ENCODE assay signal across 5 worm cellular contexts in the genomic region with DNA sequence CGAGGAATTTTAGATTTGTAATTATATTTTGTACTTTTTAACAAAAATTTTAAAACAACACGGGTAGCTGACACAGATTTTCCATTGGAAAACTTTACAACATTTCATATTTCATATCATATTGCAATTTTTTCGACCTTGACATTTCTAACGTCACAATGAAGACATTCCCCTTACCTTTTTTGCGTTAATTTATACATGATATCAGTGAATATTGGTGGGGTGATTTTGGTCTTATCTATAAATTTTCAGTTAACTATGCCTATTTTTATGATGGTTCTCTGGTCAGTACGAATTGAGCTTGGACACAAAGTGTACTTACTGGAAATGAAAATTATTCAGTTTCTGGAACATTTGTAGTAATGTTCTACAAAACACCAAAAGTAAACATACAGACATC.
TF ChIP-seq lines count a peak whose summit lies in the region.

No protein-coding gene starts in this region.

TF ChIP-seq in whole organism, L1 larva, 84 proteins besides CTCF, POLR2A, EP300 and RAD21:
- TF ChIP-seq ceh-90 (tag; optimal IDR thresholded peaks at IDR 0.05; lab: Kevin White, UChicago) (no peak), elt-2 (tag; optimal IDR thresholded peaks at IDR 0.05; lab: Kevin White, UChicago) (peak; percentile 48), ces-1 (GFP tag; optimal IDR thresholded peaks at IDR 0.05; lab: Kevin White, UChicago) (no peak)

TF ChIP-seq in whole organism, L2 larva, 48 proteins besides CTCF, POLR2A, EP300 and RAD21:
- TF ChIP-seq fos-1 (tag; optimal IDR thresholded peaks at IDR 0.05; lab: Kevin White, UChicago) = peak; percentile 52
- no peak for TF ChIP-seq snpc-4 (tag; optimal IDR thresholded peaks at IDR 0.05; lab: Kevin White, UChicago)
- TF ChIP-seq crh-2 (tag; optimal IDR thresholded peaks at IDR 0.05; lab: Kevin White, UChicago) = peak; percentile 36
TF ChIP-seq in whole organism, L2 larva: peak in this region for 2.

TF ChIP-seq in whole organism, L3 larva, 47 proteins besides CTCF, POLR2A, EP300 and RAD21:
- TF ChIP-seq sea-2 (GFP tag; optimal IDR thresholded peaks at IDR 0.05; lab: Kevin White, UChicago) = no peak
- TF ChIP-seq ceh-16 (tag; optimal IDR thresholded peaks at IDR 0.05; lab: Kevin White, UChicago) = no peak
- TF ChIP-seq pqm-1 (tag; optimal IDR thresholded peaks at IDR 0.05; lab: Kevin White, UChicago) = peak; percentile 31
- no peak for TF ChIP-seq fkh-10 (GFP tag; optimal IDR thresholded peaks at IDR 0.05; lab: Kevin White, UChicago)
- TF ChIP-seq elt-2 (tag; optimal IDR thresholded peaks at IDR 0.05; lab: Kevin White, UChicago) = peak; percentile 83
- TF ChIP-seq nfya-1 (tag; optimal IDR thresholded peaks at IDR 0.05; lab: Kevin White, UChicago; ENCODE audit: insufficient read depth) = no peak
- TF ChIP-seq mdl-1 (tag; optimal IDR thresholded peaks at IDR 0.05; lab: Kevin White, UChicago) = no peak
- TF ChIP-seq tbx-2 (tag; optimal IDR thresholded peaks at IDR 0.05; lab: Kevin White, UChicago) = no peak
- TF ChIP-seq nhr-25 (tag; optimal IDR thresholded peaks at IDR 0.05; lab: Kevin White, UChicago) = no peak
- no peak for TF ChIP-seq ceh-9 (tag; optimal IDR thresholded peaks at IDR 0.05; lab: Kevin White, UChicago)
- no peak for TF ChIP-seq R02D3.7 (tag; optimal IDR thresholded peaks at IDR 0.05; lab: Kevin White, UChicago)
- no peak for TF ChIP-seq egl-5 (tag; optimal IDR thresholded peaks at IDR 0.05; lab: Kevin White, UChicago)
- no peak for TF ChIP-seq daf-12 (tag; optimal IDR thresholded peaks at IDR 0.05; lab: Kevin White, UChicago)
- no peak for TF ChIP-seq fkh-2 (tag; optimal IDR thresholded peaks at IDR 0.05; lab: Kevin White, UChicago)
- no peak for TF ChIP-seq nhr-67 (tag; optimal IDR thresholded peaks at IDR 0.05; lab: Kevin White, UChicago)

TF ChIP-seq in whole organism, L4 larva, 104 proteins besides CTCF, POLR2A, EP300 and RAD21:
- peak; percentile 70 for TF ChIP-seq dmd-6 (GFP tag; IDR thresholded peaks at IDR 0.05; lab: Robert Waterston, UW)
- TF ChIP-seq hlh-11 (tag; optimal IDR thresholded peaks at IDR 0.05; lab: Kevin White, UChicago) = peak; percentile 21
- TF ChIP-seq lsy-2 (tag; optimal IDR thresholded peaks at IDR 0.05; lab: Kevin White, UChicago) = peak in 1 of 2 experiments; percentile 16
- no peak for TF ChIP-seq ceh-20 (GFP tag; IDR thresholded peaks at IDR 0.05; lab: Robert Waterston, UW)
- TF ChIP-seq pqm-1 (tag; optimal IDR thresholded peaks at IDR 0.05; lab: Kevin White, UChicago) = peak; percentile 73
- no peak for TF ChIP-seq daf-16 (GFP tag; optimal IDR thresholded peaks at IDR 0.05; lab: Kevin White, UChicago)
- TF ChIP-seq daf-16 (tag; optimal IDR thresholded peaks at IDR 0.05; lab: Kevin White, UChicago) = peak; percentile 66
- TF ChIP-seq dve-1 (tag; optimal IDR thresholded peaks at IDR 0.05; lab: Kevin White, UChicago; ENCODE audit: insufficient read depth) = peak; percentile 82
- TF ChIP-seq ama-1 (optimal IDR thresholded peaks at IDR 0.05; lab: Kevin White, UChicago) = no peak
- no peak for TF ChIP-seq unc-62 (GFP tag; optimal IDR thresholded peaks at IDR 0.05 in 1 of 2; lab: Kevin White, UChicago)
- TF ChIP-seq unc-62 (tag; optimal IDR thresholded peaks at IDR 0.05; lab: Kevin White, UChicago) = no peak
- TF ChIP-seq nhr-28 (tag; optimal IDR thresholded peaks at IDR 0.05; lab: Kevin White, UChicago) = peak; percentile 78
- no peak for TF ChIP-seq madf-5 (GFP tag; IDR thresholded peaks at IDR 0.05; lab: Robert Waterston, UW)
- no peak for TF ChIP-seq tag-97 (GFP tag; IDR thresholded peaks at IDR 0.05; lab: Robert Waterston, UW)
- TF ChIP-seq egl-27 (tag; optimal IDR thresholded peaks at IDR 0.05; lab: Kevin White, UChicago) = no peak

TF ChIP-seq in whole organism, young adult, 124 proteins besides CTCF, POLR2A, EP300 and RAD21:
- TF ChIP-seq nhr-80 (tag; optimal IDR thresholded peaks at IDR 0.05; lab: Kevin White, UChicago) = peak; percentile 65
- TF ChIP-seq rcor-1 (GFP tag; IDR thresholded peaks at IDR 0.05; lab: Robert Waterston, UW) = no peak
- TF ChIP-seq snpc-4 (GFP tag; optimal IDR thresholded peaks at IDR 0.05; lab: Kevin White, UChicago) = no peak
- no peak for TF ChIP-seq snpc-4 (tag; optimal IDR thresholded peaks at IDR 0.05; lab: Kevin White, UChicago)
- no peak for TF ChIP-seq unc-130 (GFP tag; optimal IDR thresholded peaks at IDR 0.05; lab: Kevin White, UChicago)
- no peak for TF ChIP-seq pbrm-1 (GFP tag; IDR thresholded peaks at IDR 0.05; lab: Robert Waterston, UW)
- TF ChIP-seq hlh-26 (GFP tag; conservative IDR thresholded peaks at IDR 0.05; lab: Robert Waterston, UW) = no peak
- no peak for TF ChIP-seq lir-1 (GFP tag; conservative IDR thresholded peaks at IDR 0.05; lab: Robert Waterston, UW)
- TF ChIP-seq hrde-1 (tag; optimal IDR thresholded peaks at IDR 0.05; lab: Kevin White, UChicago; ENCODE audit: borderline replicate concordance) = no peak
- TF ChIP-seq F10E7.11 (tag; optimal IDR thresholded peaks at IDR 0.05; lab: Kevin White, UChicago) = no peak
- TF ChIP-seq lin-35 (GFP tag; optimal IDR thresholded peaks at IDR 0.05; lab: Kevin White, UChicago) = no peak
- TF ChIP-seq nfyb-1 (GFP tag; IDR thresholded peaks at IDR 0.05; lab: Robert Waterston, UW) = 0 out of 2 replicates have a peak, but pooled peaks have one; percentile 58
- TF ChIP-seq bed-1 (GFP tag; IDR thresholded peaks at IDR 0.05; lab: Robert Waterston, UW) = no peak
- TF ChIP-seq madf-8 (GFP tag; conservative IDR thresholded peaks at IDR 0.05; lab: Robert Waterston, UW) = no peak
- TF ChIP-seq F49E8.2 (tag; optimal IDR thresholded peaks at IDR 0.05; lab: Kevin White, UChicago; ENCODE audit: insufficient read depth) = no peak
- no peak for TF ChIP-seq nfya-1 (tag; optimal IDR thresholded peaks at IDR 0.05; lab: Kevin White, UChicago; ENCODE audit: borderline replicate concordance, insufficient read depth)
